Worm (Caenorhabditis elegans) whole organism, late embryonic: ENCODE results near the gene D2096.11.

Source experiments
- C38D4.7 ChIP-seq: fragments of 200-800 bp; sonication (Bioruptor generic); optimal IDR thresholded peaks from 2 replicates; lab custom pipeline; 2018; ENCODE audit warnings: mild to moderate bottlenecking, missing genetic modification characterization, moderate library complexity, missing compliant biosample characterization
- F13H6.1 ChIP-seq: sonication (generic microtip); optimal IDR thresholded peaks from 2 replicates; lab custom pipeline; 2016; ENCODE audit warnings: missing genetic modification characterization, missing compliant biosample characterization
- ama-1 ChIP-seq: fragments of 150-350 bp; optimal IDR thresholded peaks from 2 replicates; lab custom pipeline; 2014
- ceh-18 ChIP-seq: sonication (generic microtip); optimal IDR thresholded peaks from 2 replicates; lab custom pipeline; 2016; ENCODE audit warnings: missing genetic modification characterization, missing compliant biosample characterization
- dve-1 ChIP-seq: sonication (generic microtip); optimal IDR thresholded peaks from 2 replicates; lab custom pipeline; 2017; ENCODE audit warnings: antibody characterized with exemption, mild to moderate bottlenecking, missing genetic modification characterization, missing compliant biosample characterization
- fkh-10 ChIP-seq: fragments of 150-350 bp; optimal IDR thresholded peaks from 2 replicates; lab custom pipeline; 2014; ENCODE audit warnings: missing biosample characterization, missing genetic modification reagents, missing genetic modification characterization
- hlh-13 ChIP-seq: fragments of 200-800 bp; sonication (Bioruptor generic); optimal IDR thresholded peaks from 2 replicates; lab custom pipeline; 2018; ENCODE audit warnings: mild to moderate bottlenecking, missing genetic modification characterization, missing compliant biosample characterization
- nfya-1 ChIP-seq: sonication (generic microtip); optimal IDR thresholded peaks from 2 replicates; lab custom pipeline; 2017; ENCODE audit warnings: missing genetic modification characterization, mild to moderate bottlenecking, missing compliant biosample characterization, antibody characterized with exemption, moderate library complexity
- nhr-11 ChIP-seq: fragments of 150-350 bp; optimal IDR thresholded peaks from 2 replicates; lab custom pipeline; 2014; ENCODE audit warnings: missing biosample characterization, missing genetic modification characterization
- pax-1 ChIP-seq: fragments of 150-350 bp; optimal IDR thresholded peaks from 2 replicates; lab custom pipeline; 2014; ENCODE audit warnings: missing biosample characterization, missing genetic modification characterization
- pros-1 ChIP-seq: fragments of 150-350 bp; optimal IDR thresholded peaks from 2 replicates; lab custom pipeline; 2014; ENCODE audit warnings: missing biosample characterization, missing genetic modification reagents, missing genetic modification characterization
- tbx-7 ChIP-seq: sonication (generic microtip); optimal IDR thresholded peaks from 2 replicates; lab custom pipeline; 2016; ENCODE audit warnings: missing genotype, missing genetic modification characterization, missing compliant biosample characterization
- unc-3 ChIP-seq, 2 experiments: fragments of 200-800 bp in 1 of 2; sonication (Bioruptor generic) in 1 of 2; sonication (generic microtip) in 1 of 2; conservative IDR thresholded peaks in 1 of 2; optimal IDR thresholded peaks in 1 of 2; 2 replicates each; pipeline versions ENCODE4 v1.3.6 to Lab custom; 2016 to 2022; ENCODE audit warnings: missing compliant biosample characterization in 2 of 2, missing genetic modification characterization in 2 of 2, missing genetic modification reagents in 1 of 2

DNA sequence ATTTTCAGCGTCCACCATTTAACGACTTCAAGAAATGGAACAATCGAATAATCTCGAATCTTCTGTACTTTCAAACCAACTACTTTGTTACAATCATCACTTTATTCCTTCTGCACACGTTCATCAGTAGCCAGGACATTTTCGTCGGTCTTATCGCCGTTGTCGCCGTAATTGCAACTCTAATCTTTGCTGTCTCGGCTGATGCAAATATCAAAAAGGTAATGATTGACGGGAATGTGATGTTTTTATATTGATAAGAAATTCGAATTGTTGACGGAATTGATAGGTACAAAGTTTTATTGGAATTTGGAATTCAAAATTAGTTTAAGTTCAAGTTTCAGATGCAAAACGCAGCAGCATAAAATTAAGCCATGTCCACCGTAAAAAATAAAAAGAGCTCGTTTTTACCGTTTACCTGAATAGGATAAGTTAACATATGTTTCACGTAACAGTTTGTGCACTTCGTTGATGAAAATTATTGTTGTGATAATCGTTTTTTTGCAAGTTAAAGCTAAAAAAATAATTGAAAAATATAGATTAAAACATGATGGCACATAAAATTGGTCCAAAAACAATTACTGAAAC lies 13.6 kb downstream of the D2096.11 start:
- TF ChIP-seq hlh-13 (GFP tag; lab: Kevin White, UChicago) (no peak), ceh-18 (tag; lab: Kevin White, UChicago) (no peak), F13H6.1 (tag; lab: Kevin White, UChicago) (no peak), nfya-1 (no peak), nhr-11 (tag; lab: Kevin White, UChicago) (no peak), tbx-7 (no peak), ama-1 (no peak), pros-1 (tag; lab: Kevin White, UChicago) (no peak), C38D4.7 (GFP tag; lab: Kevin White, UChicago) (no peak), dve-1 (no peak), fkh-10 (GFP tag; lab: Kevin White, UChicago) (no peak), pax-1 (tag; lab: Kevin White, UChicago) (no peak), unc-3 (GFP tag; conservative IDR thresholded peaks at IDR 0.05; lab: Robert Waterston, UW) (no peak), unc-3 (tag; optimal IDR thresholded peaks at IDR 0.05; lab: Kevin White, UChicago) (no peak)
